Worm (Caenorhabditis elegans) whole organism, midembryonic: ENCODE measurements around the gene odr-2.
A peak's percentile ranks its signal among the peaks of the same experiment; 100 is the strongest.

Experiments used
- T22C8.4 ChIP-seq: fragments of 200-800 bp; sonication (Bioruptor generic); IDR thresholded peaks from 2 replicates; pipeline ENCODE4 v1.3.6; 2022; ENCODE audit warnings: missing genetic modification characterization, missing compliant biosample characterization
- cog-1 ChIP-seq: sonication (generic microtip); optimal IDR thresholded peaks from 2 replicates; lab custom pipeline; 2016; ENCODE audit warnings: missing genetic modification characterization, missing compliant biosample characterization
- flt-1 ChIP-seq: fragments of 200-800 bp; sonication (Bioruptor generic); IDR thresholded peaks from 2 replicates; pipeline ENCODE4 v1.3.6; 2022; ENCODE audit warnings: missing genetic modification characterization, missing compliant biosample characterization
- klf-2 ChIP-seq: fragments of 200-800 bp; sonication (Bioruptor generic); conservative IDR thresholded peaks from 2 replicates; pipeline ENCODE4 v1.3.6; 2022; ENCODE audit warnings: missing genetic modification reagents, missing genetic modification characterization, missing compliant biosample characterization
- med-1 ChIP-seq: sonication (generic microtip); optimal IDR thresholded peaks from 2 replicates; lab custom pipeline; 2017; ENCODE audit warnings: missing genetic modification characterization, mild to moderate bottlenecking, missing compliant biosample characterization, antibody characterized with exemption, missing genetic modification reagents; ENCODE audit not compliant: insufficient read depth
- ref-1 ChIP-seq: fragments of 200-800 bp; sonication (Bioruptor generic); conservative IDR thresholded peaks from 2 replicates; pipeline ENCODE4 v1.3.6; 2022; ENCODE audit warnings: missing genetic modification reagents, missing genetic modification characterization, missing compliant biosample characterization
- tab-1 ChIP-seq: fragments of 200-800 bp; sonication (Bioruptor generic); IDR thresholded peaks from 2 replicates; pipeline ENCODE4 v1.3.6; 2022; ENCODE audit warnings: missing genetic modification characterization, missing compliant biosample characterization
- ztf-23 ChIP-seq: fragments of 200-800 bp; sonication (Bioruptor generic); IDR thresholded peaks from 2 replicates; pipeline ENCODE4 v1.3.6; 2022; ENCODE audit warnings: missing genetic modification reagents, missing genetic modification characterization, missing compliant biosample characterization
- ztf-29 ChIP-seq: fragments of 200-800 bp; sonication (Bioruptor generic); IDR thresholded peaks from 2 replicates; pipeline ENCODE4 v1.3.6; 2022; ENCODE audit warnings: missing genetic modification reagents, missing genetic modification characterization, missing compliant biosample characterization

odr-2 gene

ce11 chrV:7072309-7072708, 31.0 kb upstream of the odr-2 start, which contains the start of gene F27B10.1:
TSS of gene F27B10.1 (plus strand) at chrV:7072609.
- TF ChIP-seq tab-1 (GFP tag; lab: Robert Waterston, UW): no peak
- no peak for TF ChIP-seq ref-1
- no peak for TF ChIP-seq flt-1
- TF ChIP-seq T22C8.4 (GFP tag; lab: Robert Waterston, UW): no peak
- TF ChIP-seq med-1 (GFP tag; lab: Kevin White, UChicago): no peak
- TF ChIP-seq ztf-23: no peak
- no peak for TF ChIP-seq klf-2 (GFP tag; lab: Robert Waterston, UW)
- no peak for TF ChIP-seq ztf-29
- no peak for TF ChIP-seq cog-1 (tag; lab: Kevin White, UChicago)

DNA sequence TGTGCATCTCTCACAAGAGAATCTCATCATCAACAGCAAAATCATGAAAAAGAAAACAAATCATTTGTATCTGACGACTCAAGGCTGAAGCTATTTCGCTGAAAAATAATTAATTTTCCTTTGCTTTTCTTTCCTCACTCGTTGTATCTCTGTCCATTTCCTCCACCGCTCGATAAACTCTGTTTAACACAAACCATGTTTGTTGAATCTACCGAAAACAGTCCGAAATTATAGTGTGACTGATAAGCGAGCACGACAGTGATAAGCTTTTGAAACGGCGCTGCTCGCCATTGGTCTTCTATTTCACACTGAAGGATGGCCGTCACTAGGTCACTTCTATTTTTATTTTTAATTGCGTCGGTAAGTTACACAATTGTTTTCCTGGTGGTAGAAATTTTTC, 27.7 kb upstream of the odr-2 start, which contains the start of gene npa-1:
Gene npa-1, plus strand, starts transcription at position 142 of the 400 bp plus-strand sequence.
- TF ChIP-seq tab-1 (GFP tag; lab: Robert Waterston, UW) (no peak), cog-1 (tag; lab: Kevin White, UChicago) (no peak), ref-1 (no peak), ztf-23 (no peak), klf-2 (GFP tag; lab: Robert Waterston, UW) (no peak), flt-1 (no peak), ztf-29 (no peak), med-1 (GFP tag; lab: Kevin White, UChicago) (no peak), T22C8.4 (GFP tag; lab: Robert Waterston, UW) (no peak)

DNA sequence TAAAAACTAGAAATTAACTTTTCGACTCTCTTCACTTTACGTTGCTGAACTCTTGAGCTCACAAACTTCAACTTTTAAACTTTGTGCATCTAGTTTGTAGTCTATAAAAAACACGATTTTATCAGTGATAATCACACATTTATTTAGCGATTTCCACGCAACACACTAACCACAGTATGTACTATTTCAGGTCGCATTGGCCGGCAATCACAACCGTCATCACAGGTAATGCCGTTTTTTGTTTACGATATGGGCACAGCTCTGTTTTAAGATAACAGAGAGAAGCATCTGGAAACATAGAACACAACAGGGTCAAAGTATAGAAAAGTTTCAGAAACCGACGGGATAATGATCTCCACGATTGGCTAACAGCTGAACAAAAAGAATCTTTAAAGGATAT, 27.2 kb upstream of the odr-2 start:
- TF ChIP-seq T22C8.4 (GFP tag; lab: Robert Waterston, UW) (no peak), cog-1 (tag; lab: Kevin White, UChicago) (no peak), ref-1 (no peak), ztf-29 (no peak), med-1 (GFP tag; lab: Kevin White, UChicago) (no peak), flt-1 (no peak), klf-2 (GFP tag; lab: Robert Waterston, UW) (no peak), ztf-23 (no peak)

- no peak for TF ChIP-seq flt-1
- no peak for TF ChIP-seq ztf-29
- TF ChIP-seq med-1 (GFP tag; lab: Kevin White, UChicago): no peak
- TF ChIP-seq tab-1 (GFP tag; lab: Robert Waterston, UW): no peak
- TF ChIP-seq cog-1 (tag; lab: Kevin White, UChicago): no peak
- no peak for TF ChIP-seq ref-1
- TF ChIP-seq klf-2 (GFP tag; lab: Robert Waterston, UW): no peak
- no peak for TF ChIP-seq T22C8.4 (GFP tag; lab: Robert Waterston, UW)
- TF ChIP-seq ztf-23: no peak
These were observed 24.6 kb upstream of the odr-2 start for ce11 chrV:7078765-7079164.

DNA sequence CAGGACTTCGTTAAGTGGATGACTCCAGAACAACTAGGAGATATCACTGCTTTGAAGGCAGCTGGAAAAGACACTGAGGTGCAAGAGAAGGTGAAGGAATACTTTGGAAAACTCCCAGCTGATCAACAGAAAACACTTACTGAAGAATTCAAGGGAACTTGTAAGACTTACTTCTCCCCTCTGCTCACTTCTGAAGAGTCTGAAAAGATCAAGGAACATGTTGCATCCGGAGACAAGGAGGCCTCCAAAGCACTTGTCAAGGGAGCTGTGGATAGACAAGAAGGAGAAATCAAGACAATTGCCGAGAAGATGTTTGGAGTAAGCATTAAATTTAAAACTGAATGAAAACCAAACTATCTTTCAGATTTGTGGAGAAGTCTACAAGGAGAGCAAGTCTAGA, 24.0 kb upstream of the odr-2 start:
- TF ChIP-seq tab-1 (GFP tag; lab: Robert Waterston, UW) (no peak), cog-1 (tag; lab: Kevin White, UChicago) (no peak), T22C8.4 (GFP tag; lab: Robert Waterston, UW) (no peak), ref-1 (no peak), klf-2 (GFP tag; lab: Robert Waterston, UW) (no peak), med-1 (GFP tag; lab: Kevin White, UChicago) (no peak), ztf-29 (no peak), flt-1 (no peak), ztf-23 (no peak)

ce11 chrV:7084612-7085139, 18.7 kb upstream of the odr-2 start, which contains the start of gene mys-1:
TSS of gene mys-1 (minus strand) at chrV:7084662.
- no peak for TF ChIP-seq klf-2 (GFP tag; lab: Robert Waterston, UW)
- TF ChIP-seq T22C8.4 (GFP tag; lab: Robert Waterston, UW): no peak
- TF ChIP-seq flt-1: no peak
- TF ChIP-seq med-1 (GFP tag; lab: Kevin White, UChicago): no peak
- TF ChIP-seq ztf-23: peak; percentile 70
- TF ChIP-seq ztf-29: no peak
- no peak for TF ChIP-seq tab-1 (GFP tag; lab: Robert Waterston, UW)

ce11 chrV:7085518-7086104, 17.7 kb upstream of the odr-2 start, which contains the start of gene VC5.2:
TSS of gene VC5.2 (plus strand) at chrV:7085956.
- TF ChIP-seq med-1 (GFP tag; lab: Kevin White, UChicago) (no peak), ztf-23 (no peak), cog-1 (tag; lab: Kevin White, UChicago) (no peak), ztf-29 (no peak), tab-1 (GFP tag; lab: Robert Waterston, UW) (no peak), T22C8.4 (GFP tag; lab: Robert Waterston, UW) (no peak), klf-2 (GFP tag; lab: Robert Waterston, UW) (no peak), ref-1 (no peak), flt-1 (no peak)

ce11 chrV:7087340-7087739, 16.0 kb upstream of the odr-2 start:
- TF ChIP-seq flt-1: no peak
- TF ChIP-seq klf-2 (GFP tag; lab: Robert Waterston, UW): no peak
- no peak for TF ChIP-seq med-1 (GFP tag; lab: Kevin White, UChicago)
- TF ChIP-seq tab-1 (GFP tag; lab: Robert Waterston, UW): no peak
- no peak for TF ChIP-seq ztf-29
- TF ChIP-seq cog-1 (tag; lab: Kevin White, UChicago): no peak
- TF ChIP-seq ref-1: no peak
- TF ChIP-seq T22C8.4 (GFP tag; lab: Robert Waterston, UW): no peak
- TF ChIP-seq ztf-23: no peak

ce11 chrV:7089217-7089616, 14.1 kb upstream of the odr-2 start:
- TF ChIP-seq ref-1: no peak
- no peak for TF ChIP-seq T22C8.4 (GFP tag; lab: Robert Waterston, UW)
- TF ChIP-seq cog-1 (tag; lab: Kevin White, UChicago): no peak
- TF ChIP-seq med-1 (GFP tag; lab: Kevin White, UChicago): no peak
- TF ChIP-seq flt-1: no peak
- no peak for TF ChIP-seq ztf-29
- TF ChIP-seq klf-2 (GFP tag; lab: Robert Waterston, UW): no peak
- TF ChIP-seq tab-1 (GFP tag; lab: Robert Waterston, UW): no peak
- TF ChIP-seq ztf-23: no peak
